Fruit fly (Drosophila melanogaster): Measurements from ENCODE around the gene CG10477.

DNA sequence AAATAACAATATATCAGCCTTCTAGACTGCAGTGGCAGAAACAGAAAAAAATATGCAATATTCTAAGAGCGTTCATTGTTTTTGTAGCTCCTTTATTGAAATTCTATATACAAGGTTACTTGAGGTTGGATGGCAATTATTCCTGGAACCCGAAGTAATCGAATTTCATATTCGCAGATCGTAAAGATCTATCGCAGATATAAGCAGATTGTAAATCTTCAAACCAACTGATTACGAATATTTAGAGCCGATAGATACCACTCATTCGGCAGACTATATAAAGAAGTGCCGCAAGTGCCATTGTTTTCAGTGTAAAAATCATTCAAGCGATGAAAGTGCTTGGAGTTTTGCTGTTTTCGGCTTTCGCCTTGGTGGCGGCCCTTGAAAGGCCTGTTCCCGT, 17.6 kb upstream of the CG10477 start, which contains the start of gene Jon65Aii:
- TF ChIP-seq usp (GFP tag; optimal IDR thresholded peaks at IDR 0.05) (no peak), Dif (GFP tag; optimal IDR thresholded peaks at IDR 0.05; ENCODE audit: partially characterized antibody) (no peak), Vsx2 (GFP tag; optimal IDR thresholded peaks at IDR 0.05; ENCODE audit: partially characterized antibody) (no peak), psq (GFP tag; optimal IDR thresholded peaks at IDR 0.05) (no peak), h (GFP tag; optimal IDR thresholded peaks at IDR 0.05) (no peak), Abd-B (GFP tag; optimal IDR thresholded peaks at IDR 0.05) (no peak), Sp1 (GFP tag; optimal IDR thresholded peaks at IDR 0.05) (no peak)

All from whole organism, wandering third instar larva.